Fruit fly (Drosophila melanogaster) whole organism: ENCODE results near the gene Best3.

ENCODE experiments used
- CG8478 ChIP-seq: fragments of >200 bp; optimal IDR thresholded peaks from 2 replicates; lab custom pipeline; 2018; ENCODE audit warnings: inconsistent platforms
- usp ChIP-seq: fragments of >200 bp; optimal IDR thresholded peaks from 2 replicates; lab custom pipeline; 2017; ENCODE audit warnings: missing biosample characterization, missing genetic modification characterization, mixed read lengths

DNA sequence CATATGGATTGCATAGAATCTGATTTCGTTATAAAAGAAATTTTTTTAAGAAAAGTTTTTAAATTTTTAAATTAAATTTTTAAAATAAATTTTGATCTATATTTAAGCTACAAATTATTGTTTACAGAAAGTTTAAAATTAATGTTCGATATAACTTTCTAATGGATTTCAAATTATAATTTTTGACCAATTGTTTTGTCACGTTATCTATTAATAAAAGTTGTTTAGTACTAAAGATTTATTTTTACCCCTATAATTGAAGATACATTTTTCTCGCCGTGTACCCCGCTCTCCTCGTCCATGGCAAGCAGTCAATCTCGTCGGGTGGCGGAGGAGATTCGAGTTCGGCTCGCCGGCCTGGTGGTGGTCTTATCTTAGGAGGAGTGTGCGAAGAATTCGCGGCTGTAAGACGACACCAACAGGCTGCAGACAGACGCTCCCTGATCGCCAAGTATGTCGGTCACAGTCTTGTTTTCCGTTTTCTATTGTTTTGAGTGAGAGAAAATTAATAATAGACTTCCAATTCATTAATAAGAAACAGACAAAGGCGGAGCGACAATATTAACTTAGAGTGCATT, 2.5 kb upstream of the Best3 start:
- TF ChIP-seq usp (GFP tag; lab: Kevin White, UChicago) (no peak), CG8478 (lab: Kevin White, UChicago) (no peak)
